Fruit fly (Drosophila melanogaster): ENCODE results near the gene CG43074.

DNA sequence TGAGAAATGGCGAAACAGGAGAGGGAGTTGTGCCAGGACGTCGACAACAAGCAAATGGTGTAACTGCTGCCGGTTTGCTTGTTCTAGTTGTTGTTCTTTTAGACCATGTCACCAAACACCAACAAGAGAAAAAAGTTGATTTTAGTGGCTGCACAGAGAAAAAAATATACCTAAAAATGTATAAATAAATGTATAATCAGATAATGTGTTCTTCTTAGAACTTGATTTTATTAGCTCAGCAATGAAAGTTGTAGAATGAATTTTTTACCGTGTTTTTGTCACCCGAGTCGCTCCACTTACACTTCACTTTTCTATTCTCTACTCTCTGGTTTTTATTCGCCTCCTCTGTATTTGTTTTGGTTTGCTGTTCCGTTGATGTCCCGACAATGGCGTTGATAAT, 49.8 kb upstream of the CG43074 start:
- TF ChIP-seq Ets96B (tag; optimal IDR thresholded peaks at IDR 0.05) = no peak
- TF ChIP-seq Eip93F (GFP tag; optimal IDR thresholded peaks at IDR 0.05) = no peak
